Worm (Caenorhabditis elegans): ENCODE results near the gene cut-5.
A peak's percentile ranks its signal among the peaks of the same experiment; 100 is the strongest.

The cut-5 gene

ce11 chrX:10377663-10378062 is 39.7 kb upstream of the cut-5 start (continued):
- no peak for TF ChIP-seq C38D4.7 (GFP tag; optimal IDR thresholded peaks at IDR 0.05)
- peak; percentile 34 for TF ChIP-seq C08G9.2 (tag; optimal IDR thresholded peaks at IDR 0.05)
- no peak for TF ChIP-seq elt-4 (tag; optimal IDR thresholded peaks at IDR 0.05)
- TF ChIP-seq nhr-232 (tag; optimal IDR thresholded peaks at IDR 0.05): no peak
- TF ChIP-seq T23F11.4 (GFP tag; optimal IDR thresholded peaks at IDR 0.05): no peak
- TF ChIP-seq unc-3 (GFP tag; conservative IDR thresholded peaks at IDR 0.05): no peak
- no peak for TF ChIP-seq unc-3 (tag; optimal IDR thresholded peaks at IDR 0.05)
- TF ChIP-seq ceh-18 (tag; optimal IDR thresholded peaks at IDR 0.05): peak; percentile 86
- TF ChIP-seq syd-9 (tag; optimal IDR thresholded peaks at IDR 0.05): no peak
- TF ChIP-seq unc-86 (tag; optimal IDR thresholded peaks at IDR 0.05): no peak
- TF ChIP-seq fkh-6 (tag; optimal IDR thresholded peaks at IDR 0.05): peak; percentile 24
- TF ChIP-seq pag-3 (tag; optimal IDR thresholded peaks at IDR 0.05; ENCODE audit: borderline replicate concordance): no peak
- TF ChIP-seq nfya-1 (tag; optimal IDR thresholded peaks at IDR 0.05): peak; percentile 76
- peak; percentile 83 for TF ChIP-seq hlh-30 (tag; optimal IDR thresholded peaks at IDR 0.05; ENCODE audit: insufficient read depth)
- TF ChIP-seq hlh-6 (tag; optimal IDR thresholded peaks at IDR 0.05): peak; percentile 55
- no peak for TF ChIP-seq ztf-16 (tag; optimal IDR thresholded peaks at IDR 0.05)
- peak; percentile 27 for TF ChIP-seq ceh-2 (tag; optimal IDR thresholded peaks at IDR 0.05)
- TF ChIP-seq dve-1 (tag; optimal IDR thresholded peaks at IDR 0.05): no peak
- TF ChIP-seq fkh-10 (GFP tag; optimal IDR thresholded peaks at IDR 0.05): no peak
- no peak for TF ChIP-seq hlh-13 (GFP tag; optimal IDR thresholded peaks at IDR 0.05)
- no peak for TF ChIP-seq pax-1 (tag; optimal IDR thresholded peaks at IDR 0.05)
- TF ChIP-seq pha-4 (tag; optimal IDR thresholded peaks at IDR 0.05): no peak
- TF ChIP-seq tbx-7 (tag; optimal IDR thresholded peaks at IDR 0.05): no peak
- peak; percentile 18 for TF ChIP-seq K09A11.1 (tag; optimal IDR thresholded peaks at IDR 0.05; ENCODE audit: insufficient read depth)
- no peak for TF ChIP-seq ttx-3 (tag; optimal IDR thresholded peaks at IDR 0.05)
- TF ChIP-seq ceh-45 (GFP tag; IDR thresholded peaks at IDR 0.05): 0 out of 2 replicates have a peak, but pooled peaks have one; percentile 6
- TF ChIP-seq ama-1 (optimal IDR thresholded peaks at IDR 0.05): no peak
- TF ChIP-seq ceh-48 (tag; optimal IDR thresholded peaks at IDR 0.05): no peak
- TF ChIP-seq pha-2 (tag; optimal IDR thresholded peaks at IDR 0.05): no peak
- TF ChIP-seq odd-2 (tag; optimal IDR thresholded peaks at IDR 0.05): no peak
- TF ChIP-seq mec-3 (tag; optimal IDR thresholded peaks at IDR 0.05; ENCODE audit: borderline replicate concordance): no peak
- TF ChIP-seq npax-4 (tag; optimal IDR thresholded peaks at IDR 0.05): no peak
- no peak for TF ChIP-seq ceh-24 (tag; optimal IDR thresholded peaks at IDR 0.05)
- TF ChIP-seq lim-6 (tag; optimal IDR thresholded peaks at IDR 0.05): peak; percentile 44
- no peak for TF ChIP-seq nhr-11 (tag; optimal IDR thresholded peaks at IDR 0.05)
- no peak for TF ChIP-seq pqm-1 (tag; optimal IDR thresholded peaks at IDR 0.05)
- TF ChIP-seq F13H6.1 (tag; optimal IDR thresholded peaks at IDR 0.05): peak; percentile 65
- TF ChIP-seq ceh-6 (GFP tag; optimal IDR thresholded peaks at IDR 0.05): peak; percentile 11
- no peak for TF ChIP-seq fax-1 (tag; optimal IDR thresholded peaks at IDR 0.05)
- no peak for TF ChIP-seq sox-2 (GFP tag; IDR thresholded peaks at IDR 0.05)
- no peak for TF ChIP-seq K02D7.2 (tag; optimal IDR thresholded peaks at IDR 0.05)
- peak; percentile 70 for TF ChIP-seq sdc-2 (tag; optimal IDR thresholded peaks at IDR 0.05)
- no peak for TF ChIP-seq gmeb-2 (tag; optimal IDR thresholded peaks at IDR 0.05)
- peak; percentile 44 for TF ChIP-seq rnt-1 (tag; optimal IDR thresholded peaks at IDR 0.05)

DNA sequence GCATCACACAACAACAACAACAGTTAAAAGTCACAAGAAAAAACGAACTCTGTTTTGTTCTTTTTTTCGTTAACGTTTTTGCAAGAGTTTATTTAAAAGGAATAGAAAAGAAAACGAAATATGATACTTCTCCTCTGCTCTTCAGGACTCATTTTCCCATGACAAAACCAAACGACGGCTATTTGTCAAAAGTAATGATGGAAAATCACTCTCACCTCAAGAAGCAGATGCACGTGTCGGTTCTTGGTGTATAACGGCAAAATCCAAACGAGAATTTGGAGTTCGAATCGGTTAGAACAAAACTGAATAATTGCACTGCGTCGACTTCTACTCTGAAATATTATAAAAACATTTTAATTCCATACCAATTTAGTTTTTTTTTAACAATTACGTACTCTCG is 39.0 kb upstream of the cut-5 start:
- TF ChIP-seq mec-3 (tag; optimal IDR thresholded peaks at IDR 0.05; ENCODE audit: borderline replicate concordance) (no peak), ama-1 (optimal IDR thresholded peaks at IDR 0.05) (no peak), tbx-2 (tag; optimal IDR thresholded peaks at IDR 0.05) (no peak), unc-3 (GFP tag; conservative IDR thresholded peaks at IDR 0.05) (no peak), unc-3 (tag; optimal IDR thresholded peaks at IDR 0.05) (no peak), lim-6 (tag; optimal IDR thresholded peaks at IDR 0.05) (no peak), gmeb-2 (tag; optimal IDR thresholded peaks at IDR 0.05) (no peak), ztf-16 (tag; optimal IDR thresholded peaks at IDR 0.05) (no peak), ceh-9 (tag; optimal IDR thresholded peaks at IDR 0.05) (no peak)
